Worm (Caenorhabditis elegans) whole organism, L1 larva: ENCODE data around the gene nhr-92.

Experiments
- C16A3.4 ChIP-seq: fragments of 150-350 bp; optimal IDR thresholded peaks from 2 replicates; lab custom pipeline; 2014; ENCODE audit warnings: missing biosample characterization, missing genetic modification characterization
- ama-1 ChIP-seq: fragments of 150-350 bp; optimal IDR thresholded peaks from 2 replicates; lab custom pipeline; 2014
- dpl-1 ChIP-seq, 3 experiments: fragments of 150-350 bp in 2 of 3; sonication (generic microtip) in 1 of 3; optimal IDR thresholded peaks; 2 replicates each; lab custom pipeline; 2014 to 2017; ENCODE audit warnings: missing biosample characterization in 3 of 3, missing genetic modification characterization in 3 of 3, missing genetic modification reagents in 3 of 3
- lin-13 ChIP-seq: fragments of 150-350 bp; optimal IDR thresholded peaks from 2 replicates; lab custom pipeline; 2014; ENCODE audit warnings: missing biosample characterization, missing genetic modification reagents, missing genetic modification characterization
- lsy-2 ChIP-seq, 2 experiments: fragments of 150-350 bp; optimal IDR thresholded peaks; 2 replicates each; lab custom pipeline; 2014; ENCODE audit warnings: missing biosample characterization in 2 of 2, missing genetic modification characterization in 2 of 2
- nhr-11 ChIP-seq: fragments of 150-350 bp; optimal IDR thresholded peaks from 2 replicates; lab custom pipeline; 2014; ENCODE audit warnings: missing biosample characterization, missing genetic modification characterization
- nhr-20 ChIP-seq: sonication (generic microtip); optimal IDR thresholded peaks from 2 replicates; lab custom pipeline; 2016; ENCODE audit warnings: mild to moderate bottlenecking, missing genetic modification characterization, missing compliant biosample characterization
- nhr-77 ChIP-seq: fragments of 150-350 bp; optimal IDR thresholded peaks from 2 replicates; lab custom pipeline; 2014; ENCODE audit warnings: missing biosample characterization, missing genetic modification characterization
- nhr-90 ChIP-seq: sonication (generic microtip); optimal IDR thresholded peaks from 2 replicates; lab custom pipeline; 2016; ENCODE audit warnings: mild to moderate bottlenecking, missing genetic modification characterization, missing compliant biosample characterization; ENCODE audit not compliant: poor library complexity
- skn-1 ChIP-seq: fragments of 150-350 bp; optimal IDR thresholded peaks from 2 replicates; lab custom pipeline; 2014; ENCODE audit warnings: missing biosample characterization, missing genetic modification characterization
- snpc-4 ChIP-seq: fragments of 150-350 bp; optimal IDR thresholded peaks from 2 replicates; lab custom pipeline; 2014; ENCODE audit warnings: missing biosample characterization, missing genetic modification characterization
- tlp-1 ChIP-seq: fragments of 150-350 bp; optimal IDR thresholded peaks from 2 replicates; lab custom pipeline; 2014; ENCODE audit warnings: missing biosample characterization, missing genetic modification characterization
- xbp-1 ChIP-seq: sonication (generic microtip); optimal IDR thresholded peaks from 2 replicates; lab custom pipeline; 2016; ENCODE audit warnings: missing genetic modification characterization, missing compliant biosample characterization

ce11 chrIV:1602936-1603457 lies 16.9 kb upstream of the nhr-92 start:
- TF ChIP-seq snpc-4 (tag; lab: Kevin White, UChicago) (no peak), C16A3.4 (tag; lab: Kevin White, UChicago) (no peak), nhr-11 (tag; lab: Kevin White, UChicago) (no peak), nhr-20 (tag; lab: Kevin White, UChicago) (no peak), dpl-1 (GFP tag; optimal IDR thresholded peaks at IDR 0.05; lab: Kevin White, UChicago) (no peak), lin-13 (GFP tag; lab: Kevin White, UChicago) (no peak), skn-1 (tag; lab: Kevin White, UChicago) (no peak), tlp-1 (tag; lab: Kevin White, UChicago) (no peak), nhr-77 (tag; lab: Kevin White, UChicago) (no peak), ama-1 (no peak), xbp-1 (tag; lab: Kevin White, UChicago) (no peak), lsy-2 (tag; optimal IDR thresholded peaks at IDR 0.05; lab: Kevin White, UChicago) (no peak), nhr-90 (tag; lab: Kevin White, UChicago) (no peak)
